Fruit fly (Drosophila melanogaster): ENCODE measurements around the gene CG9095.

- no peak for TF ChIP-seq CTCF (optimal IDR thresholded peaks at IDR 0.05)
- TF ChIP-seq CG8478 (optimal IDR thresholded peaks at IDR 0.05), result no peak
Measured at dm6 chrX:15157230-15157629, 5.8 kb downstream of the CG9095 start.

All from S2 (cell line).